Worm (Caenorhabditis elegans): ENCODE results near the gene rdy-2.

The rdy-2 gene

DNA sequence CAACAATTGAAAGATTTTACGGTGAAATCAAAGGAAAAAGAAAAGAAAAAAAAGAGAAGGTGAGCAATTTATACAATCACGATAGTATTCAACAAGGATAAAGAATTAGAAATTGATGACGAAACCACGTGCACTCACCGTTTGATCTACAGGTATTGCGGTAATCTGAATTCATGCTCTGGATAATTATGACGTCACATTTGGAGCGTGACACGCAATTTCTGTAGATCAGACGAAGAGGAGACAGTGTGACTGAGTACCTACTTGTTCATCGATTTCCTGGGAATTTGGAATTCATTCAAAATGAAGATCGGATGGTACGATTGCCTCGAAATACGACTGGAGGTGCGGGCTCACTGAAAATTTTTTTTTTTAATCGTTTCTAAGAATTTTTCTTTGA lies 2.4 kb downstream of the rdy-2 start:
- TF ChIP-seq sem-4 (tag; optimal IDR thresholded peaks at IDR 0.05) (no peak), mdl-1 (tag; optimal IDR thresholded peaks at IDR 0.05) (no peak), elt-1 (tag; optimal IDR thresholded peaks at IDR 0.05) (no peak), zag-1 (tag; optimal IDR thresholded peaks at IDR 0.05) (no peak), nhr-12 (tag; optimal IDR thresholded peaks at IDR 0.05) (no peak), nhr-10 (tag; optimal IDR thresholded peaks at IDR 0.05) (no peak), nhr-21 (tag; optimal IDR thresholded peaks at IDR 0.05) (no peak), skn-1 (tag; optimal IDR thresholded peaks at IDR 0.05) (no peak), lin-11 (tag; optimal IDR thresholded peaks at IDR 0.05) (no peak), C34F6.9 (tag; optimal IDR thresholded peaks at IDR 0.05) (no peak), nhr-129 (tag; optimal IDR thresholded peaks at IDR 0.05) (no peak), mbf-1 (tag; optimal IDR thresholded peaks at IDR 0.05) (no peak), peb-1 (tag; optimal IDR thresholded peaks at IDR 0.05) (no peak), ztf-11 (tag; optimal IDR thresholded peaks at IDR 0.05) (no peak), snpc-4 (tag; optimal IDR thresholded peaks at IDR 0.05) (no peak), unc-55 (GFP tag; optimal IDR thresholded peaks at IDR 0.05) (no peak), mab-5 (tag; optimal IDR thresholded peaks at IDR 0.05) (no peak)

DNA sequence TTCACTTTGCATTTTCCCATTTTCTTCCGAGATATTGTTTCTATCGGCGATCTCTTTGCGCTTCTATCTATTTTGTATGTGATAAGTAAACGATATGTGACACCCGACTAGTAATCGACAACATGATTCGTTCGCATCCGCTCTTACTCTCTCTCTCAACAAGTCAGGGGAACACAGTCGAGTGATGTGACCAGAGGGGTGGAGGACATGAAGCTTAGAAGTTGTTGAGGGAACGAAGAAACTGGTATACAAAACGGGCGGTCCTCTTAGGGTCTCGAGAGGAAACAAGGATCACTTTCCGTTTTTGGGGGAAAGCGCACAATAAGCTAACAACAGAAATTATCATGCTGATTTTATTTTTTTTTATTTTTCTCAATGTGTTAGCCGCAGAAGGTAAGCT lies 7.7 kb downstream of the rdy-2 start, which contains the start of gene F53F4.4:
TSS of gene F53F4.4 (plus strand) at position 301 of the 400 bp plus-strand sequence.
- TF ChIP-seq unc-55 (GFP tag; optimal IDR thresholded peaks at IDR 0.05), result no peak
- TF ChIP-seq ztf-4 (tag; optimal IDR thresholded peaks at IDR 0.05), result no peak
- TF ChIP-seq elt-1 (tag; optimal IDR thresholded peaks at IDR 0.05), result no peak
- TF ChIP-seq nhr-10 (tag; optimal IDR thresholded peaks at IDR 0.05), result no peak
- TF ChIP-seq gmeb-1 (tag; optimal IDR thresholded peaks at IDR 0.05), result no peak

DNA sequence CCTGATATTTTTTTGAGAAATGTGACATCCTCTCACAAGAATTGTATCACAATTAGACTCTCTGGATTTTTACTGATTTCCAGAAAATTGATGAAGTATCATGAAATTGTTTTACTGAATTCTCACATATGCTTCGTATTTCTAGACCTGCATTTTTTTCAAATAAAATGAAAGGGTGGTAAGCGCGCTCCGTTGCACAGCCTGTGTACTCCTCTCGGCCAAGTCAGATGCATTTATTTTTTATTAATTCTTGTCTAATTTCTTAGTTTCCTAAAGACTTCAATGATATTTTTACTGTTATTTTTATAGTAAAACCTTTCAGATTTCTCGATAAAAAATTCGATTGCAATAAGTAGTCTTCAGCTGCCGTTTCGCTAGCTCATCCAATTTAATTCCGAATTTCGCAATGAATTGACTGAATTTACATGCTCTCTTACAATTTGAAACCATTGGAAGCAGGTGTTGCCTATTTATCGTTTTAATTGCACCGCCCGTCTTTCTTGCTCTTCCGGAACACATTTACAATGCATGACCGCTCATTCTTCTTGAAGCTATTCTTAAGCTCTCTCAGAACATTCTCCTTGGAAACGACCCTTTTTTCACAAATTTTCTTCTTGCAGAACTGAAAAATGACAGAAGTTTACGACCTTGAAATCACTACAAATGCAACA lies 9.1 kb downstream of the rdy-2 start, which contains the start of gene tbcb-1:
TSS of gene tbcb-1 (plus strand) at position 621 of the 671 bp plus-strand sequence.
- TF ChIP-seq gmeb-1 (tag; optimal IDR thresholded peaks at IDR 0.05) (peak; percentile 35), sma-9 (GFP tag; optimal IDR thresholded peaks at IDR 0.05) (peak; percentile 31), sma-9 (tag; optimal IDR thresholded peaks at IDR 0.05) (no peak), nhr-25 (tag; optimal IDR thresholded peaks at IDR 0.05) (peak; percentile 35), sma-3 (GFP tag; optimal IDR thresholded peaks at IDR 0.05) (peak; percentile 8), nhr-237 (tag; optimal IDR thresholded peaks at IDR 0.05) (no peak), C34F6.9 (tag; optimal IDR thresholded peaks at IDR 0.05) (peak; percentile 49), lsy-2 (tag; optimal IDR thresholded peaks at IDR 0.05) (peak in 1 of 2 experiments; percentile 55), ama-1 (optimal IDR thresholded peaks at IDR 0.05) (no peak)

DNA sequence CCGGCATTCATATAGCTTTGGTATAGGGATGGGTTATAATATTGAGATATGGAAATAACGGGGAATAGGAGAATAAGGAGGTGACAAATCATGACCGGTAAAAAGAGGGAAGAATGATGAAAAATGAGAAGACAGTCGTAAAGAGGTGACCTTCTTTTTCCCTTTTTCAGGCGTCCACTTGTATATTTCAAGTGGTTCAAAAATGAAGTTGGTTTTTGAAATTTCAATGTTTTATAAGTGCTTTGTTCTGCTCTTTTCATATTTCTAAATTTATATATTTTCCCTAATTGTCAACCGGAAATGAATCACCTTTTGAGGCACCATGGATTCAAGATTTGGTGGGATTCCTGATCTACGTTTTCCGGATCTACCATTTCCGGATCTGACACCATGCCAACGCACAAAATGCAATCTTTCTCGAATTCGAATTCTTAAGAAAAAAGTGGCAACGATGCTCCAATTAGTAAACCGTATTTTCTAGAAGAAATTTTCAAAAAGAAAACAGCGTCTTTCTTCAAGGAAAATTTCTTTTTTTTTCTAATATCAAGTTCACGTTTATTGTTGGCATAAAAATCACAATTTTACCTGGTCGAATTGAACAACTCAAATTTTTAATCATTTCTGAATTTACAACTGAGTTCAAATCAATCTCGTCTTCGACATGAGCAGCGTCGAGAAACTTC lies 11.1 kb downstream of the rdy-2 start, which contains the start of the genes F53F4.2 and F53F4.18:
TSS of gene F53F4.2 (minus strand) at position 101 of the 683 bp plus-strand sequence.
TSS of gene F53F4.18 (plus strand) at position 633 of the 683 bp plus-strand sequence.
- TF ChIP-seq ztf-1 (GFP tag; conservative IDR thresholded peaks at IDR 0.05) (no peak), fos-1 (tag; optimal IDR thresholded peaks at IDR 0.05) (no peak), ama-1 (optimal IDR thresholded peaks at IDR 0.05) (no peak), sem-4 (tag; optimal IDR thresholded peaks at IDR 0.05) (no peak), skn-1 (tag; optimal IDR thresholded peaks at IDR 0.05) (no peak), elt-1 (tag; optimal IDR thresholded peaks at IDR 0.05) (no peak), elt-3 (tag; optimal IDR thresholded peaks at IDR 0.05) (no peak), sma-3 (GFP tag; optimal IDR thresholded peaks at IDR 0.05) (no peak), peb-1 (tag; optimal IDR thresholded peaks at IDR 0.05) (no peak), unc-55 (GFP tag; optimal IDR thresholded peaks at IDR 0.05) (no peak), snpc-4 (tag; optimal IDR thresholded peaks at IDR 0.05) (no peak), nhr-25 (tag; optimal IDR thresholded peaks at IDR 0.05) (no peak), nhr-10 (tag; optimal IDR thresholded peaks at IDR 0.05) (no peak), R02D3.7 (tag; optimal IDR thresholded peaks at IDR 0.05) (no peak)

DNA sequence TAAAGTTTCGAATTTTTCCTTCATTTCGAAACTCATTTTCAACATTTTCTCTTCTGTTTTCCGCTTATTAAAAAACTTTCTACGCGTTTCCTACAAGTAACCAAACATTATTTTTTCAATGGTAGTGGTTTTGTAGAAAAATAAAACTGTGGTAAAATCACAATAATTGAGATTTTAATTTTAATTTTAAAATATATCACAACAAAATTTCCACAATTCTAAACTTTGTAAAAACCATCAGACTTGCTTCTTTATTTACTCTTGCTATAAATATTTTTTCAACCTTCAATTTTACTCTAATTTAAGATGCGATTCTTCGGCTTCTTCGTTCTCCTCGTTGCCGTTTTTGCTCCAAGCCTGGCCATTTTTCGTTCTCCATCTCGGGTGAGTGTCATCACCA lies 12.9 kb downstream of the rdy-2 start, which contains the start of gene F53F4.17:
TSS of gene F53F4.17 (plus strand) at position 301 of the 400 bp plus-strand sequence.
- TF ChIP-seq snpc-4 (tag; optimal IDR thresholded peaks at IDR 0.05) (no peak), crh-2 (tag; optimal IDR thresholded peaks at IDR 0.05) (no peak), nhr-12 (tag; optimal IDR thresholded peaks at IDR 0.05) (no peak), ama-1 (optimal IDR thresholded peaks at IDR 0.05) (no peak), nhr-129 (tag; optimal IDR thresholded peaks at IDR 0.05) (no peak), mdl-1 (tag; optimal IDR thresholded peaks at IDR 0.05) (no peak), ztf-11 (tag; optimal IDR thresholded peaks at IDR 0.05) (no peak), ZK546.5 (tag; optimal IDR thresholded peaks at IDR 0.05) (no peak), egl-27 (tag; optimal IDR thresholded peaks at IDR 0.05) (no peak), lin-13 (GFP tag; optimal IDR thresholded peaks at IDR 0.05) (no peak), skn-1 (tag; optimal IDR thresholded peaks at IDR 0.05) (no peak), nhr-25 (tag; optimal IDR thresholded peaks at IDR 0.05) (no peak), lsy-2 (tag; optimal IDR thresholded peaks at IDR 0.05) (no peak), mab-5 (tag; optimal IDR thresholded peaks at IDR 0.05) (no peak), alr-1 (tag; optimal IDR thresholded peaks at IDR 0.05) (no peak), nhr-6 (tag; optimal IDR thresholded peaks at IDR 0.05) (no peak), nhr-10 (tag; optimal IDR thresholded peaks at IDR 0.05) (no peak), sma-9 (GFP tag; optimal IDR thresholded peaks at IDR 0.05) (no peak), sma-9 (tag; optimal IDR thresholded peaks at IDR 0.05) (no peak)
